Fruit fly (Drosophila melanogaster) whole organism, prepupa: ENCODE data around the gene CG12470.

Experiments
- Blimp-1 ChIP-seq: fragments of 200-800 bp; sonication (Bioruptor generic); optimal IDR thresholded peaks from 3 replicates; lab custom pipeline; 2017; ENCODE audit warnings: missing biosample characterization, missing genetic modification characterization, mild to moderate bottlenecking, moderate library complexity, missing genetic modification reagents
- CG10631 ChIP-seq: fragments of 200-800 bp; sonication (Bioruptor generic); optimal IDR thresholded peaks from 2 replicates; lab custom pipeline; 2016; ENCODE audit warnings: missing biosample characterization, missing genetic modification characterization
- CG10669 ChIP-seq: fragments of 200-800 bp; sonication (Bioruptor generic); optimal IDR thresholded peaks from 3 replicates; lab custom pipeline; 2018; ENCODE audit warnings: missing biosample characterization, mild to moderate bottlenecking, missing genetic modification characterization, moderate library complexity
- CG11294 ChIP-seq: fragments of 200-800 bp; sonication (Bioruptor generic); IDR thresholded peaks from 2 replicates; pipeline ENCODE4 v1.3.6; 2022; ENCODE audit warnings: missing biosample characterization, missing genetic modification characterization
- CG11762 ChIP-seq: fragments of 200-800 bp; sonication (Bioruptor generic); optimal IDR thresholded peaks from 3 replicates; lab custom pipeline; 2016; ENCODE audit warnings: missing biosample characterization, missing genetic modification characterization; ENCODE audit not compliant: insufficient read depth
- CG11902 ChIP-seq: fragments of 200-800 bp; sonication (Bioruptor generic); optimal IDR thresholded peaks from 3 replicates; lab custom pipeline; 2016; ENCODE audit warnings: missing biosample characterization, missing genetic modification characterization
- CG15336 ChIP-seq: fragments of 200-800 bp; sonication (Bioruptor generic); IDR thresholded peaks from 2 replicates; pipeline ENCODE4 v1.3.6; 2022; ENCODE audit warnings: missing biosample characterization, missing genetic modification characterization
- CG1621 ChIP-seq: fragments of 200-800 bp; sonication (Bioruptor generic); optimal IDR thresholded peaks from 3 replicates; lab custom pipeline; 2018; ENCODE audit warnings: missing biosample characterization, mild to moderate bottlenecking, missing genetic modification characterization
- CG16779 ChIP-seq: fragments of 200-800 bp; sonication (Bioruptor generic); optimal IDR thresholded peaks from 3 replicates; lab custom pipeline; 2017; ENCODE audit warnings: missing biosample characterization, mild to moderate bottlenecking, missing genetic modification characterization
- CG3032 ChIP-seq: fragments of 200-800 bp; optimal IDR thresholded peaks from 2 replicates; lab custom pipeline; 2019; ENCODE audit warnings: missing biosample characterization, mild to moderate bottlenecking, missing genetic modification characterization, moderate library complexity
- CG31627 ChIP-seq: fragments of 200-800 bp; sonication (Bioruptor generic); optimal IDR thresholded peaks from 3 replicates; lab custom pipeline; 2016; ENCODE audit warnings: missing biosample characterization, missing genetic modification characterization
- CG34406 ChIP-seq: fragments of 200-800 bp; sonication (Bioruptor generic); optimal IDR thresholded peaks from 3 replicates; lab custom pipeline; 2016; ENCODE audit warnings: missing biosample characterization, missing genetic modification characterization
- CG3919 ChIP-seq: fragments of 200-800 bp; sonication (Bioruptor generic); optimal IDR thresholded peaks from 3 replicates; lab custom pipeline; 2016; ENCODE audit warnings: missing biosample characterization, missing genetic modification characterization
- CG4318 ChIP-seq: fragments of 200-800 bp; sonication (Bioruptor generic); optimal IDR thresholded peaks from 3 replicates; lab custom pipeline; 2017; ENCODE audit warnings: missing biosample characterization, mild to moderate bottlenecking, missing genetic modification characterization
- CG6276 ChIP-seq: fragments of 200-800 bp; sonication (Bioruptor generic); optimal IDR thresholded peaks from 2 replicates; lab custom pipeline; 2017; ENCODE audit warnings: missing biosample characterization, mild to moderate bottlenecking, missing genetic modification characterization
- CG6792 ChIP-seq: fragments of 200-800 bp; sonication (Bioruptor generic); optimal IDR thresholded peaks from 3 replicates; lab custom pipeline; 2016; ENCODE audit warnings: missing biosample characterization, missing genetic modification characterization
- CG6808 ChIP-seq: fragments of 200-800 bp; sonication (Bioruptor generic); optimal IDR thresholded peaks from 3 replicates; lab custom pipeline; 2017; ENCODE audit warnings: missing biosample characterization, missing genetic modification characterization, mild to moderate bottlenecking, moderate library complexity, missing genetic modification reagents
- CG6854 ChIP-seq: fragments of 200-800 bp; sonication (Bioruptor generic); optimal IDR thresholded peaks from 2 replicates; lab custom pipeline; 2017; ENCODE audit warnings: missing biosample characterization, mild to moderate bottlenecking, missing genetic modification characterization
- CG7368 ChIP-seq: fragments of 200-800 bp; sonication (Bioruptor generic); optimal IDR thresholded peaks from 3 replicates; lab custom pipeline; 2016; ENCODE audit warnings: missing biosample characterization, missing genetic modification characterization
- CG8119 ChIP-seq: fragments of 200-800 bp; sonication (Bioruptor generic); IDR thresholded peaks from 3 replicates; pipeline ENCODE4 v1.3.6; 2022; ENCODE audit warnings: missing biosample characterization, missing genetic modification characterization
- CG8319 ChIP-seq: fragments of 200-800 bp; sonication (Bioruptor generic); optimal IDR thresholded peaks from 3 replicates; lab custom pipeline; 2016; ENCODE audit warnings: missing biosample characterization, missing genetic modification characterization
- CG8632 ChIP-seq: fragments of 200-800 bp; sonication (Bioruptor generic); optimal IDR thresholded peaks from 3 replicates; lab custom pipeline; 2016; ENCODE audit warnings: missing biosample characterization, missing genetic modification characterization
- Eip78C ChIP-seq: fragments of 200-800 bp; sonication (Bioruptor generic); peaks from one replicate; lab custom pipeline; 2016; ENCODE audit warnings: missing biosample characterization, missing genetic modification characterization
- Eip93F ChIP-seq: fragments of 200-800 bp; sonication (Bioruptor generic); optimal IDR thresholded peaks from 2 replicates; lab custom pipeline; 2016; ENCODE audit warnings: missing biosample characterization, mild to moderate bottlenecking, missing genetic modification characterization
- Ets21C ChIP-seq: fragments of 200-800 bp; sonication (Bioruptor generic); optimal IDR thresholded peaks from 3 replicates; lab custom pipeline; 2016; ENCODE audit warnings: missing biosample characterization, missing genetic modification characterization
- Ets96B ChIP-seq: fragments of 200-800 bp; optimal IDR thresholded peaks from 2 replicates; lab custom pipeline; 2019; ENCODE audit warnings: missing biosample characterization, mild to moderate bottlenecking, missing genetic modification characterization, moderate library complexity
- Hr38 ChIP-seq: sonication (Bioruptor generic); optimal IDR thresholded peaks from 2 replicates; lab custom pipeline; 2016; ENCODE audit warnings: missing biosample characterization, missing genetic modification characterization
- Hr39 ChIP-seq: fragments of 200-800 bp; sonication (Bioruptor generic); optimal IDR thresholded peaks from 2 replicates; lab custom pipeline; 2016; ENCODE audit warnings: missing biosample characterization, missing genetic modification characterization
- Hr4 ChIP-seq: fragments of 200-800 bp; sonication (Bioruptor generic); optimal IDR thresholded peaks from 3 replicates; lab custom pipeline; 2016; ENCODE audit warnings: missing biosample characterization, missing genetic modification characterization
- Lpt ChIP-seq: fragments of 200-800 bp; sonication (Bioruptor generic); optimal IDR thresholded peaks from 3 replicates; lab custom pipeline; 2016; ENCODE audit warnings: missing biosample characterization, missing genetic modification characterization
- OdsH ChIP-seq: fragments of 200-800 bp; sonication (Bioruptor generic); optimal IDR thresholded peaks from 3 replicates; lab custom pipeline; 2016; ENCODE audit warnings: missing biosample characterization, missing genetic modification characterization
- Smox ChIP-seq: fragments of 200-800 bp; sonication (Bioruptor generic); optimal IDR thresholded peaks from 3 replicates; lab custom pipeline; 2016; ENCODE audit warnings: missing biosample characterization, missing genetic modification characterization
- Sox102F ChIP-seq: fragments of 200-800 bp; sonication (Bioruptor generic); optimal IDR thresholded peaks from 2 replicates; lab custom pipeline; 2016; ENCODE audit warnings: missing biosample characterization, mild to moderate bottlenecking, missing genetic modification characterization
- Sox14 ChIP-seq: fragments of 200-800 bp; sonication (Bioruptor generic); optimal IDR thresholded peaks from 3 replicates; lab custom pipeline; 2016; ENCODE audit warnings: missing biosample characterization, missing genetic modification characterization
- Sox15 ChIP-seq: fragments of 200-800 bp; sonication (Bioruptor generic); optimal IDR thresholded peaks from 3 replicates; lab custom pipeline; 2016; ENCODE audit warnings: missing biosample characterization, missing genetic modification characterization
- achi ChIP-seq: fragments of 200-800 bp; sonication (Bioruptor generic); optimal IDR thresholded peaks from 3 replicates; lab custom pipeline; 2016; ENCODE audit warnings: missing biosample characterization, missing genetic modification characterization
- acj6 ChIP-seq: fragments of 200-800 bp; sonication (Bioruptor generic); optimal IDR thresholded peaks from 3 replicates; lab custom pipeline; 2016; ENCODE audit warnings: missing biosample characterization, missing genetic modification characterization
- cyc ChIP-seq: fragments of 200-800 bp; sonication (Bioruptor generic); optimal IDR thresholded peaks from 3 replicates; lab custom pipeline; 2016; ENCODE audit warnings: missing biosample characterization, missing genetic modification characterization
- dac ChIP-seq: fragments of 200-800 bp; sonication (Bioruptor generic); optimal IDR thresholded peaks from 2 replicates; lab custom pipeline; 2017; ENCODE audit warnings: missing biosample characterization, mild to moderate bottlenecking, missing genetic modification characterization
- eg ChIP-seq: fragments of 200-800 bp; sonication (Bioruptor generic); IDR thresholded peaks from 3 replicates; pipeline ENCODE4 v1.3.6; 2022; ENCODE audit warnings: missing biosample characterization, missing genetic modification characterization
- esn ChIP-seq: fragments of 200-800 bp; sonication (Bioruptor generic); optimal IDR thresholded peaks from 2 replicates; lab custom pipeline; 2016; ENCODE audit warnings: missing biosample characterization, mild to moderate bottlenecking, missing genetic modification characterization, moderate library complexity
- fd59A ChIP-seq: fragments of 200-800 bp; sonication (Bioruptor generic); optimal IDR thresholded peaks from 2 replicates; lab custom pipeline; 2017; ENCODE audit warnings: missing biosample characterization, mild to moderate bottlenecking, missing genetic modification characterization, missing genetic modification reagents
- fd85E ChIP-seq: fragments of 200-800 bp; sonication (Bioruptor generic); optimal IDR thresholded peaks from 3 replicates; lab custom pipeline; 2016; ENCODE audit warnings: missing biosample characterization, missing genetic modification characterization
- fkh ChIP-seq: fragments of 200-800 bp; sonication (Bioruptor generic); optimal IDR thresholded peaks from 3 replicates; lab custom pipeline; 2017; ENCODE audit warnings: missing biosample characterization, mild to moderate bottlenecking, missing genetic modification characterization, moderate library complexity
- lz ChIP-seq: fragments of 200-800 bp; sonication (Bioruptor generic); optimal IDR thresholded peaks from 3 replicates; lab custom pipeline; 2016; ENCODE audit warnings: missing biosample characterization, missing genetic modification characterization
- net ChIP-seq: fragments of 200-800 bp; sonication (Bioruptor generic); optimal IDR thresholded peaks from 3 replicates; lab custom pipeline; 2016; ENCODE audit warnings: missing biosample characterization, missing genetic modification characterization
- pdm3 ChIP-seq: fragments of 200-800 bp; sonication (Bioruptor generic); optimal IDR thresholded peaks from 3 replicates; lab custom pipeline; 2016; ENCODE audit warnings: missing biosample characterization, missing genetic modification characterization
- salr ChIP-seq, 2 experiments: fragments of 200-800 bp; sonication (Bioruptor generic); optimal IDR thresholded peaks; 3 replicates each; lab custom pipeline; 2016 to 2018; ENCODE audit warnings: missing biosample characterization in 2 of 2, missing genetic modification characterization in 2 of 2, mild to moderate bottlenecking in 1 of 2
- spab ChIP-seq: fragments of 200-800 bp; sonication (Bioruptor generic); optimal IDR thresholded peaks from 2 replicates; lab custom pipeline; 2017; ENCODE audit warnings: missing biosample characterization, mild to moderate bottlenecking, missing genetic modification characterization, missing genetic modification reagents
- svp ChIP-seq: fragments of 200-800 bp; sonication (Bioruptor generic); peaks from one replicate; lab custom pipeline; 2016; ENCODE audit warnings: missing biosample characterization, missing genetic modification characterization
- topi ChIP-seq: fragments of 200-800 bp; sonication (Bioruptor generic); optimal IDR thresholded peaks from 3 replicates; lab custom pipeline; 2016; ENCODE audit warnings: missing biosample characterization, missing genetic modification characterization
- vri ChIP-seq: fragments of 200-800 bp; sonication (Bioruptor generic); optimal IDR thresholded peaks from 3 replicates; lab custom pipeline; 2016; ENCODE audit warnings: missing biosample characterization, mild to moderate bottlenecking, missing genetic modification characterization

The CG12470 gene

DNA sequence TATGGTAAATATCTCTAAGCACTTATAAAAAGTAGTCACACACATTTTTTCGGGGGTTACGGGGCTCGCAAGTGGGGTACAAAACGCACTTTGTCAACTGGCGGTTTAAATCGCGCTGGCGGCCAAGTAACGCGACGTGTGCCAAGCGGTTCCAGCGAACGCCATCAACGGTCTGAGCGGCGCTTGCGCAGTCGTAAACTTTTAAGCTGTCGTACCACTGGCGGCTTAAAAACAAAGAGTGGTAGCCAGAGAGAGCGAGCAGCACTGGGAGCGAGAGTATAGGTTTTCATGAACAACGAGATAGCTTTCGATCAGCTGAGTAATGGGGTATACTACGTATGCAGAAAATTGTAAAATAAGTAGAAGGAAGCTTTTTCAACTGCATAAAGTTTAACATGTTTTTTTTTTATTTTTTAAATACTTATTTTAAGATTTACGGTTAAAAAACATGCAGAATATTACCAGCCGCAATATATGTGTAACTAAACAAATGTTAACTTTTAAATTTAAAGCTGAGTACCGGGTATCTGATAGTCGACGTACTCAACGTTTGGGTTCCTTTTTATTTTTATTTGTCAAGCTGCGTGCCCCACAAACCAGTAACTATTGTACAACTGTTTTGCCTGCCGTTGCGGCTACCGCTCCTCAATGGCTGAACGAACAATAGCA is 27.3 kb downstream of the CG12470 start:
- TF ChIP-seq CG15336 (GFP tag; lab: Robert Waterston, UW) (peak; percentile 80), CG3919 (GFP tag; lab: Kevin White, UChicago) (peak; percentile 56), Ets21C (GFP tag; lab: Kevin White, UChicago) (no peak), net (GFP tag; lab: Kevin White, UChicago) (peak; percentile 58), CG11762 (GFP tag; lab: Kevin White, UChicago) (no peak), Sox102F (GFP tag; lab: Kevin White, UChicago) (no peak), CG11902 (no peak), CG1621 (tag; lab: Kevin White, UChicago) (peak; percentile 10), CG11294 (GFP tag; lab: Robert Waterston, UW) (no peak), CG6276 (GFP tag; lab: Kevin White, UChicago) (peak; percentile 68), Eip78C (GFP tag; lab: Kevin White, UChicago) (peak; percentile 84), cyc (no peak), CG10669 (GFP tag; lab: Kevin White, UChicago) (peak; percentile 52), Sox15 (no peak), lz (GFP tag; lab: Kevin White, UChicago) (peak; percentile 4), CG34406 (GFP tag; lab: Kevin White, UChicago) (peak; percentile 44), acj6 (GFP tag; lab: Kevin White, UChicago) (peak; percentile 54), achi (GFP tag; lab: Kevin White, UChicago) (peak; percentile 62), CG4318 (GFP tag; lab: Kevin White, UChicago) (peak; percentile 42), OdsH (GFP tag; lab: Kevin White, UChicago) (peak; percentile 58), CG6792 (GFP tag; lab: Kevin White, UChicago) (peak; percentile 44), CG3032 (tag; lab: Kevin White, UChicago) (peak; percentile 41), esn (GFP tag; lab: Kevin White, UChicago) (no peak), Hr4 (GFP tag; lab: Kevin White, UChicago) (peak; percentile 65), Smox (GFP tag; lab: Kevin White, UChicago) (peak; percentile 2), vri (GFP tag; lab: Kevin White, UChicago) (no peak), Hr38 (no peak), spab (GFP tag; lab: Kevin White, UChicago) (peak; percentile 42), CG16779 (tag; lab: Kevin White, UChicago) (no peak), fkh (GFP tag; lab: Kevin White, UChicago) (no peak), CG7368 (GFP tag; lab: Kevin White, UChicago) (peak; percentile 37), CG8319 (GFP tag; lab: Kevin White, UChicago) (peak; percentile 22), svp (peak; percentile 40), CG8632 (GFP tag; lab: Kevin White, UChicago) (peak; percentile 50), Eip93F (GFP tag; lab: Kevin White, UChicago) (no peak), Lpt (GFP tag; lab: Kevin White, UChicago) (peak; percentile 64), CG6854 (GFP tag; lab: Kevin White, UChicago) (no peak), dac (GFP tag; lab: Kevin White, UChicago) (peak; percentile 10), eg (no peak), pdm3 (GFP tag; lab: Kevin White, UChicago) (peak; percentile 57), CG31627 (GFP tag; lab: Kevin White, UChicago) (no peak), Blimp-1 (GFP tag; lab: Kevin White, UChicago) (no peak), topi (GFP tag; lab: Kevin White, UChicago) (no peak), fd59A (GFP tag; lab: Kevin White, UChicago) (peak; percentile 24), Ets96B (peak; percentile 50), CG6808 (GFP tag; lab: Kevin White, UChicago) (peak; percentile 49), fd85E (GFP tag; lab: Kevin White, UChicago) (no peak), Hr39 (GFP tag; lab: Kevin White, UChicago) (no peak), salr (GFP tag; optimal IDR thresholded peaks at IDR 0.05; lab: Kevin White, UChicago) (peak in 1 of 2 experiments; percentile 27), CG8119 (peak; percentile 80), Sox14 (no peak), CG10631 (GFP tag; lab: Kevin White, UChicago) (peak; percentile 47)
